Worm (Caenorhabditis elegans): ENCODE data around the gene C07D8.6.

Gene C07D8.6

ce11 chrX:7330685-7331196 lies 10.6 kb upstream of the C07D8.6 start, which contains the start of gene ttr-30:
Gene ttr-30 (plus strand): TSS chrX:7330949.
- TF ChIP-seq C34F6.9 (tag; optimal IDR thresholded peaks at IDR 0.05) (no peak), sma-9 (GFP tag; optimal IDR thresholded peaks at IDR 0.05) (no peak), sma-9 (tag; optimal IDR thresholded peaks at IDR 0.05) (no peak), blmp-1 (tag; optimal IDR thresholded peaks at IDR 0.05; ENCODE audit: insufficient read depth) (peak; percentile 80), unc-62 (GFP tag; optimal IDR thresholded peaks at IDR 0.05) (no peak), dmd-4 (tag; optimal IDR thresholded peaks at IDR 0.05) (no peak), sma-3 (GFP tag; optimal IDR thresholded peaks at IDR 0.05) (peak; percentile 64), nhr-25 (tag; optimal IDR thresholded peaks at IDR 0.05) (peak; percentile 67), nhr-6 (tag; optimal IDR thresholded peaks at IDR 0.05) (no peak), nhr-237 (tag; optimal IDR thresholded peaks at IDR 0.05) (no peak), alr-1 (tag; optimal IDR thresholded peaks at IDR 0.05) (no peak)

- TF ChIP-seq R02D3.7 (tag; optimal IDR thresholded peaks at IDR 0.05) (no peak), ztf-4 (tag; optimal IDR thresholded peaks at IDR 0.05) (peak; percentile 88), elt-3 (tag; optimal IDR thresholded peaks at IDR 0.05) (no peak), lin-39 (tag; optimal IDR thresholded peaks at IDR 0.05) (peak; percentile 48), nhr-21 (tag; optimal IDR thresholded peaks at IDR 0.05) (peak; percentile 92), egl-27 (tag; optimal IDR thresholded peaks at IDR 0.05) (peak; percentile 93), nhr-11 (tag; optimal IDR thresholded peaks at IDR 0.05) (no peak), F13H6.1 (tag; optimal IDR thresholded peaks at IDR 0.05) (peak; percentile 98), blmp-1 (tag; optimal IDR thresholded peaks at IDR 0.05; ENCODE audit: insufficient read depth) (peak; percentile 58), sma-9 (GFP tag; optimal IDR thresholded peaks at IDR 0.05) (peak; percentile 96), sma-9 (tag; optimal IDR thresholded peaks at IDR 0.05) (no peak), lin-11 (tag; optimal IDR thresholded peaks at IDR 0.05) (peak; percentile 96), mab-5 (tag; optimal IDR thresholded peaks at IDR 0.05) (peak; percentile 93), Y55F3AM.14 (GFP tag; optimal IDR thresholded peaks at IDR 0.05) (peak; percentile 84), fos-1 (tag; optimal IDR thresholded peaks at IDR 0.05) (peak; percentile 96), crh-2 (tag; optimal IDR thresholded peaks at IDR 0.05) (peak; percentile 97), unc-62 (GFP tag; optimal IDR thresholded peaks at IDR 0.05) (peak; percentile 70), nhr-129 (tag; optimal IDR thresholded peaks at IDR 0.05) (peak; percentile 98), unc-39 (tag; optimal IDR thresholded peaks at IDR 0.05) (no peak), nhr-25 (tag; optimal IDR thresholded peaks at IDR 0.05) (peak; percentile 96), mbf-1 (tag; optimal IDR thresholded peaks at IDR 0.05) (no peak), sem-4 (tag; optimal IDR thresholded peaks at IDR 0.05) (peak; percentile 94), nhr-23 (tag; optimal IDR thresholded peaks at IDR 0.05) (no peak), gmeb-1 (tag; optimal IDR thresholded peaks at IDR 0.05) (peak; percentile 83), ztf-1 (GFP tag; conservative IDR thresholded peaks at IDR 0.05) (no peak), ceh-82 (tag; optimal IDR thresholded peaks at IDR 0.05) (peak; percentile 71), nhr-77 (tag; optimal IDR thresholded peaks at IDR 0.05) (peak; percentile 67), lsy-2 (tag; optimal IDR thresholded peaks at IDR 0.05) (peak; percentile 79 to 93), skn-1 (tag; optimal IDR thresholded peaks at IDR 0.05) (peak; percentile 77), C34F6.9 (tag; optimal IDR thresholded peaks at IDR 0.05) (peak; percentile 99), nhr-10 (tag; optimal IDR thresholded peaks at IDR 0.05) (peak; percentile 71), peb-1 (tag; optimal IDR thresholded peaks at IDR 0.05) (no peak), elt-1 (tag; optimal IDR thresholded peaks at IDR 0.05) (no peak), nhr-237 (tag; optimal IDR thresholded peaks at IDR 0.05) (no peak), ZK546.5 (tag; optimal IDR thresholded peaks at IDR 0.05) (no peak), aly-2 (tag; optimal IDR thresholded peaks at IDR 0.05) (no peak), dmd-4 (tag; optimal IDR thresholded peaks at IDR 0.05) (peak; percentile 43), unc-55 (GFP tag; optimal IDR thresholded peaks at IDR 0.05) (peak; percentile 97), mdl-1 (tag; optimal IDR thresholded peaks at IDR 0.05) (peak; percentile 74 to 95), lin-13 (GFP tag; optimal IDR thresholded peaks at IDR 0.05) (peak; percentile 93), ceh-16 (tag; optimal IDR thresholded peaks at IDR 0.05) (peak; percentile 76), alr-1 (tag; optimal IDR thresholded peaks at IDR 0.05) (no peak), snpc-4 (tag; optimal IDR thresholded peaks at IDR 0.05) (peak; percentile 79), ztf-11 (tag; optimal IDR thresholded peaks at IDR 0.05) (no peak), zag-1 (tag; optimal IDR thresholded peaks at IDR 0.05) (peak; percentile 73), nhr-6 (tag; optimal IDR thresholded peaks at IDR 0.05) (peak; percentile 87), nhr-12 (tag; optimal IDR thresholded peaks at IDR 0.05) (no peak), sma-3 (GFP tag; optimal IDR thresholded peaks at IDR 0.05) (peak; percentile 94), ama-1 (optimal IDR thresholded peaks at IDR 0.05) (peak; percentile 77)
Measured at ce11 chrX:7334302-7334724, 7.0 kb upstream of the C07D8.6 start, which contains the start of gene epg-7. Gene epg-7 (plus strand): TSS chrX:7334714.
